Worm (Caenorhabditis elegans) whole organism, late embryonic: ENCODE data around the gene Y26G10.4.

Experiments
- ama-1 ChIP-seq: fragments of 150-350 bp; optimal IDR thresholded peaks from 2 replicates; lab custom pipeline; 2014
- ceh-34 ChIP-seq: sonication (generic microtip); optimal IDR thresholded peaks from 2 replicates; lab custom pipeline; 2016; ENCODE audit warnings: mild to moderate bottlenecking, missing genetic modification characterization, missing compliant biosample characterization

DNA sequence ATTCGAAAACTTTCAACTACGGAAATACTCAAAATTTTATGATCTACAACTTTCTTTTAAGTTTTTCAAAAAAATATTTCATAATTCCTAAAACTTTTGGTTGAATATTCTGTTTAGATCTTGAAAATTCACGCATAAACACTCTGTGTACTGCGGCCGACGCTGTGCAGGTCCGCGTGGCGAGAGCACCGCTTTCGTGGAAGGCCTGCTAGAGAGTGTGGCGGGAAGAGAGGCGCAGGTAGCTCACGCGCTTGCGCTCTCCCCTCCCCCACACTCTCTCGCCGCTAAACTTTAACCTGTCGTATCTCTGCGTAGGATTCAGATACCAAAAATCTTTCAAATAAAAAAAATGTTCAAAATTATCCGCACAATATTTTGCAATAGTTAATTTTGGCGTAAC is 15.7 kb downstream of the Y26G10.4 start:
- no peak for TF ChIP-seq ama-1 (lab: Kevin White, UChicago)
- no peak for TF ChIP-seq ceh-34
